Worm (Caenorhabditis elegans) whole organism, midembryonic: ENCODE measurements around the gene W04H10.2.
"Not testable (repeated sequence)": the region's sequence is repeated elsewhere in the genome, so short reads cannot be mapped to it uniquely, and the experiment has no call there.

Experiments used
- T22C8.4 ChIP-seq: fragments of 200-800 bp; sonication (Bioruptor generic); IDR thresholded peaks from 2 replicates; pipeline ENCODE4 v1.3.6; 2022; ENCODE audit warnings: missing genetic modification characterization, missing compliant biosample characterization
- cog-1 ChIP-seq: sonication (generic microtip); optimal IDR thresholded peaks from 2 replicates; lab custom pipeline; 2016; ENCODE audit warnings: missing genetic modification characterization, missing compliant biosample characterization
- flt-1 ChIP-seq: fragments of 200-800 bp; sonication (Bioruptor generic); IDR thresholded peaks from 2 replicates; pipeline ENCODE4 v1.3.6; 2022; ENCODE audit warnings: missing genetic modification characterization, missing compliant biosample characterization
- klf-2 ChIP-seq: fragments of 200-800 bp; sonication (Bioruptor generic); conservative IDR thresholded peaks from 2 replicates; pipeline ENCODE4 v1.3.6; 2022; ENCODE audit warnings: missing genetic modification reagents, missing genetic modification characterization, missing compliant biosample characterization
- med-1 ChIP-seq: sonication (generic microtip); optimal IDR thresholded peaks from 2 replicates; lab custom pipeline; 2017; ENCODE audit warnings: missing genetic modification characterization, mild to moderate bottlenecking, missing compliant biosample characterization, antibody characterized with exemption, missing genetic modification reagents; ENCODE audit not compliant: insufficient read depth
- ztf-23 ChIP-seq: fragments of 200-800 bp; sonication (Bioruptor generic); IDR thresholded peaks from 2 replicates; pipeline ENCODE4 v1.3.6; 2022; ENCODE audit warnings: missing genetic modification reagents, missing genetic modification characterization, missing compliant biosample characterization
- ztf-29 ChIP-seq: fragments of 200-800 bp; sonication (Bioruptor generic); IDR thresholded peaks from 2 replicates; pipeline ENCODE4 v1.3.6; 2022; ENCODE audit warnings: missing genetic modification reagents, missing genetic modification characterization, missing compliant biosample characterization

- not testable (repeated sequence) for TF ChIP-seq ztf-23; flt-1 (GFP tag; lab: Robert Waterston, UW); T22C8.4 (GFP tag; lab: Robert Waterston, UW); med-1 (GFP tag; lab: Kevin White, UChicago); cog-1 (tag; lab: Kevin White, UChicago); klf-2 (GFP tag; lab: Robert Waterston, UW); ztf-29 (GFP tag; lab: Robert Waterston, UW)
Measured at ce11 chrII:593221-593620, 12.1 kb upstream of the W04H10.2 start, which contains the start of gene W08F4.1.
